Worm (Caenorhabditis elegans) whole organism, dauer: Measurements from ENCODE around the gene T16G1.5.
"Not testable (repeated sequence)": the region's sequence is repeated elsewhere in the genome, so short reads cannot be mapped to it uniquely, and the experiment has no call there.

Source experiments
- unc-62 ChIP-seq: sonication (generic microtip); optimal IDR thresholded peaks from 2 replicates; lab custom pipeline; 2017; ENCODE audit warnings: missing biosample characterization, missing genetic modification reagents, missing genetic modification characterization

T16G1.5 gene

DNA sequence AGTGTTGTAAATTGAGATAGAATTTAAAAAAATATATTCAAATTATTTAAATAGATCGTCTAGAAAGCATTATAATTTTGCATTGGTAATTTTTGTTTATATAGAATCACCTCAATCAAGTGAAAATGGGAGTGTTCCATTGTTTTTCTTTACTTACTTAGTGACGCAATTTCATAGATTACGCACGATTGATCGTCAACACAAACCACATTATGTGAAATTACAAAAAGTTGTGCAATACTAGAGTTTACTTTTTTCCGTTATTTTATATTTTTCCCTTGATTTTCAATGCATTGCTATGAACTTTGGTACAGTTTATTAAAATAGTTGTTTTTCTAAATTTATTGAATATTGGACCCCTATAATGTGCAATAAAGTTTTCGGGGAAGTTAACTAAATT lies at the start of gene T16G1.5:
Gene T16G1.5, minus strand, starts transcription at position 119 of the 400 bp plus-strand sequence.
- no peak for TF ChIP-seq unc-62 (GFP tag; lab: Kevin White, UChicago)

DNA sequence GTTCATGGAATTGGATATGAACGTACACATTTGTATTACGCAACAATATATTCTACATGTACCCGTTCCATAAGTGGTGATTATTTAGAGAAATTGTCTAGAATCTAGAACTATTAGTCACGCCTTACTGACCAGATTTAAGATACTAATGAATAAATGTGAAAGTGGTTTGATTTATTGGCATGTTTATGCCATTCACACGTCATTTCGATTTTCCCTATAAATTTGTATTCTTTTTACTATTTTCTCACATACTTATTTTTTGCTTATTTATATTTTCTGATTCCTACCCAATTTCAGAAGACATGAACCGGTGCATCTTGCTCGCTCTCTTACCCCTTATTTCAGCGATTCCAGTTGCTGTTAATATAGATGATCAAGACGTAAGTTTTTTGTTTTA lies 48.9 kb upstream of the T16G1.5 start, which contains the start of gene F15B9.8:
Gene F15B9.8, plus strand, starts transcription at position 301 of the 400 bp plus-strand sequence.
- no peak for TF ChIP-seq unc-62 (GFP tag; lab: Kevin White, UChicago)

DNA sequence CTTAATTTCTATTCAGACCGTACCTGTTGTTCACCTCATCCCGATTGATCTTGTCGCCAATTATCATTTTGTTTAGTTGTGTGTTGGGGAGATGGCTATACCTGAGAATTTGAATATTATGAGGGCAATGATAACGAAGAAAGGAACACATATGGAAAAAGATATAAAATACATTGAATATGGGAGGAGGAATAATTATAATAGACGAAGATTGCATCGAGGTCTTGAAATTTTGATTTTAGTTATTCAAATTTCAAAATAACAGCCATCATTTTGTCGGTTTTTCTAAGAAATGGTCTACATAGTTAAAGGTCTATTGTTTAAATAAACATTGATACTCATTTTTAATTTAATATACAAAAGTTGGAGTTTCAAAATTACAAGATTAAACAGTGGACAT lies 47.7 kb upstream of the T16G1.5 start, which contains the start of gene shw-3:
Gene shw-3, minus strand, starts transcription at position 101 of the 400 bp plus-strand sequence.
- no peak for TF ChIP-seq unc-62 (GFP tag; lab: Kevin White, UChicago)

DNA sequence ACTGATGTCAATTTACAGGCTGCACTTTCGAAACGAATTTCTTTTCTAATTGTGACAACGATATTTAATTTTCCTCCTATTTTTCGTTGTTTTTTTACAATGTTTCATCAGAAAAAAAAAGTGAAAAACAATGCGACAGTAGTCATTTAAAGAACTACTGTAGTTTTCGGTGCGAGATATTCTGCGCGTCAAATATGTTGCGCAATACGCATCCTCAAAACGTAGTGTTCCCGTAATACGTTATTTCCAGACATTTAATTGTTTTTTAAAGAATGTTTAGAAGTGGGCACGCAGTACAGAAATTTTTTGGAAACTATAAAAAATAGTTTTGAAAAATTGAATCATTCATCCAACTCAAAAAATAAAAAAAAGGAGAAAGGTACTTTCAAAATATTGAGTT lies 34.7 kb upstream of the T16G1.5 start:
- no peak for TF ChIP-seq unc-62 (GFP tag; lab: Kevin White, UChicago)

DNA sequence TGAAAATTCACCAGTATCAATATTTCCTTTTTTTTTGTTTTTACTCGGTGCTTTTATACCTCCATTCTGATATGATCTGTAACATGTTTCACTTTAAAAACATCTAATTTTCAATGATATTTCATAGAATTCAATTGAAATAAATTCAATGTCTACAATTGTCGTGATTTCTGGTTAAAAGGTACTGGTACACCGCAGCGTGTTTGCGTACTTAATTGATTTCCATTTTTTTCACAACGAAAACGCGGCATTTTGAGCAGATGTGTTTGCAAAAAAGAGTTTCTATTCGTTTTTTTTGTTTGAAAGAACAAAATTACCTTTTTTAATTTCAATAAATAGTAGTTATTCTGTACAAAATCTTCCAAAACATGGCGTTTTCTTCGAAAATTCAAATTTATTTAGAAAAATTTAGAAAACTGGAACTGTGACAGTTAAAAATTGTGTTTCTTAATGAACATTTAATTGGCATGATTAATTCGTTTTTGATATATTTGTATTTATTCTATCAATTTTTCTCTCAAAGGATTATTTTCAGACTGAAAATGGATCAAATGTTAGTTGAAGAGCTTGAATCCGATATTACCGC lies 31.3 kb upstream of the T16G1.5 start, which contains the start of gene pnn-1:
Gene pnn-1, plus strand, starts transcription at position 536 of the 586 bp plus-strand sequence.
- TF ChIP-seq unc-62 (GFP tag; lab: Kevin White, UChicago) = no peak

DNA sequence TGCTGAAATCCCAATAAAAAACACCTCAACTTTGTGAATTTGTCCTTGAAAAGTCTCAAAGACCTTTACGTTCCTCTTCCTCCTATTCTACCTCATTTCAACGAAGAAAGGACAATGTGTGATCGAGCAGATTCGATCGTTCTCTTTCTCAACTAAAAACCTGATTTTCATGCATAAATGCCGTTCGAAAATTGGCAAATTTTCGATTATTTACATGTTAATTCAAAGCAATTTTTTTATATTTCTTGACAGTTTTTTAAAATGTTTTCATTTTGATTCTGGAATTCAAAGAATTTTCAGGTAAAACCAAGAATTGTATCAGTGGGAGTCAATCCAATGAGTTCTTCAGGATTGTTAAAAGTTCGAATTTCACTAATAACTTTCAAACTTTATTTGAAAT lies 29.2 kb upstream of the T16G1.5 start, which contains the start of gene lin-46:
Gene lin-46, plus strand, starts transcription at position 301 of the 400 bp plus-strand sequence.
- TF ChIP-seq unc-62 (GFP tag; lab: Kevin White, UChicago) = no peak

DNA sequence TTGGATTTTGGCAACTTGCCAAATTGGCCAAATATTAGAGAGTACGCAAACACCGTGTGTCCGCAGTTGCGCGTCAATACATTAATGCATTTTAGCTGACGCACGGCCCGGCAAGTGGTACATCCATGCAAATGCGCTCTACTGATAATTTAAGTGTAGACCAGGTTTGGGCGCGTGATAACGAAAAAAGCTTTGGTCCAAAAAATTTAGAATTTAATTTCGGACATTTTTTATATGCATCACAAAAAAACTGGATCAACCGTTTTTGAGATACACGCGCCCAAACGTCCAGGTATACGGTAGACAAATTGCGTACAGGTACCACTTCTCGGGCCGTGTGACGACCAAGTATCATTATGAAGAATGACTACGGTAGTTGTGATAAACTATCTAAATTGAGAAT lies 28.6 kb upstream of the T16G1.5 start, which contains the start of gene R186.8:
Gene R186.8, minus strand, starts transcription at position 58 of the 403 bp plus-strand sequence.
- not testable (repeated sequence) for TF ChIP-seq unc-62 (GFP tag; lab: Kevin White, UChicago)

DNA sequence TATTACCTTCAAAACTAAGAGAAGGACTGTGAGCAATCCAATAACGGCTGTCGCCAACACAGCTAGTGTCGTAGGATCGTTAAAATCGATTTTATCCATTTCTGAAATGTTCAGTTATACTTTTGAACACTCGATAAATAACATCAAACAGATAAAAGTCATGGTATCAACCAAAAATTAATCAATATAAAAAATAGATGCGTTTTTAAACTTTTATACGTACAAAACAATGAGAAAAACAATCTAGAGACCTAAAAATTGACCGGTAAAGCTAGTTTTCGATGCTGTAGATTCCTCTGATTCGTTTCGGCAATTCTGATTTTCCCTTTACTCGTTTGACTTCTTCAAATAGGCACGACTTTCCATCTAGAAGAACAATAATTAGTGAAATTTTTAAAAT lies 27.8 kb upstream of the T16G1.5 start, which contains the start of gene R186.3:
Gene R186.3, minus strand, starts transcription at position 101 of the 400 bp plus-strand sequence.
- TF ChIP-seq unc-62 (GFP tag; lab: Kevin White, UChicago) = no peak

DNA sequence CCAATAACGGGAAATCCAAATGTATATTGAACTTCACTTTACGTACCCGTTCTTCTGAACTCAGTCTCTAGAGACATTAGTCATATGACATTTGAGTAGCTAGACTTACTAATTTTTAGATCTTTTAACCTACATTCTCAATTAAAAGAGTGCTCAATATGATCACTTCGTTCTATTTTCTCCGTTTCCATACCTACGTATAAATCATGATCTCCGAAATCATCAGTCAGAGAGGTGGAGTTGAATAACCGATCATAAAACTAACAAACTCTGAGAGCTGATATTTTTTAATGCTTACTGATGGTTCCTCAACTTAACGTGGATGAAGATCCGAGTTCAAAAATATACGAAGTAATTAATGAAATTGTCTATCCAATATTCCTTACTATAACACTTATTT lies 24.7 kb upstream of the T16G1.5 start, which contains the start of gene srd-35:
Gene srd-35, plus strand, starts transcription at position 301 of the 400 bp plus-strand sequence.
- no peak for TF ChIP-seq unc-62 (GFP tag; lab: Kevin White, UChicago)

DNA sequence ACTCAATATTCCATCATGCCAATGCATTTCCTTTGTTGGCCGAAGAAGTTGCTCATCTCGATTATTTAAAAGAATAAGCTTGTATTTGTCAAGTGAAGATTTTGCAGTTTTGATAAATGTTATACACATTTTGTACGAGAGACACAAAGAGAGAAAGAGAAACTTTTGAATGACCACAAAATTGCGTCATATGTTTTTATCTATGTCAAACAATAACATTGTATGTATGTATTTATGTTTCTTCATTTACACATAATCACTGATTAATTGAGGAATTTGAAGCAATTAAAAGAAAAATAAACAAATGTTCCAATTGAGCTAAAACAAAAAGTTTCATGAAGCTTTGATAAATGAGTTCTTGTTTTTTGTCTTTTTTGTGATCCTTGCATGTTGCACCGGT lies 23.8 kb upstream of the T16G1.5 start, which contains the start of gene hrg-9:
Gene hrg-9, minus strand, starts transcription at position 152 of the 400 bp plus-strand sequence.
- TF ChIP-seq unc-62 (GFP tag; lab: Kevin White, UChicago) = no peak

DNA sequence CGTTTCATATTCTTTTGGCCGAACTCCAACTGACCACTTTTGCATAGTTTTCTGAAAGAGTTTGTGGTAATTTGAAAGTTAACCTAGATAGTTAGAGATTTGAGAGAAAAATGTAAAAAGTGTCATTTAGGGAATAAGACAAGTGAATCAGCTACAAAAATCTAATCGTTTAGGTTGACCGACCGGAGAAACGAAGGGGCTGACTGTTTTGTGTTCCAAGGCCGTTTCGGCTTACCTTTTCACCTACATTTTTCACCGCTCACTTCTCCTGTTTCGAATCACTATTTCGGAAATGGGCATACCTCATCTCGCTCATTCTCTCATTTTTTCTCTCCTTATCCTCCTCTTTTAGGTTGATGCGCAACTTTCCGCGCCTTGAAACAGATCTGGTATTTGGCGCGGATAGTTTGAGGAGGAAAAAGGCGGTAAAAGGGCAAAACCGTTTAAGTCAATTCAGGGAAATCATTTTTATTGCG lies 21.8 kb upstream of the T16G1.5 start, which contains the start of gene mpst-7:
Gene mpst-7, minus strand, starts transcription at position 51 of the 476 bp plus-strand sequence.
- TF ChIP-seq unc-62 (GFP tag; lab: Kevin White, UChicago) = no peak

DNA sequence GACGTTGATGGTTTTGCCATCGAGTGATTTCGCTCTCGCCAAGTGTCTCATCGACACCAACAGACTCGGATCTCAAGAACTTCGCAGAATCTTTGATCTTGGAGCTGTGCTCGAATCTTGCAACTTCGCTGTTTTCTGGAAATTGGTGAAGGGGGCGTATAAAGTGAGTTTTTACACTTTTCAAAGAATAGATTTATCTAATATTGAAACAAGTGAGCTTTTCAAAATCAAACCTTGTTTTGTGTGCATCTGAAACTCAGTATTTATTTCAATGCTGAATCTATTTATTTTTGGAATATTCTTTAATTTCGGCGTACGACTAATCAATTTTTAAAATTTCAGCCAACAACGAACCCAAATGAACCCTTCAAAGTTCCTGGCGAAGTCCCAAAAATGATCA lies 14.9 kb upstream of the T16G1.5 start:
- no peak for TF ChIP-seq unc-62 (GFP tag; lab: Kevin White, UChicago)

DNA sequence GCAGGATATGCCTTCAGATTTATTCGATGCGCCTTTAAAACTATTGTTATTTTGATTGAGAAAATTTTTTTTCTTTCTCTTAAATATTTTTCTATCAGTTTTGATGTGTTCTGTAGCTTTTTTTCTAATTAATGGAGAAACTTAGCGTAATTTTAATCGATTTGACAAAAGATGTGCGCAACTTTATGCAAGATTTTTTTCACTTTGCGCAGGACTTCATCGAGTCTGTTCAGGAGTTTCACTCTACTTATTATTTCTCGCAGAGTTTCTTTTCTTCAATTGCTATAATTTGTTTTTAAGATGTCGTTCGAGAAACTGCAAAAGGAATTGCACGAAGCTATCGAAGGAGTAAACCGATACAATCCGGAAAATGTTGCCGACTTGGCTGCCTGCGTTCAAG lies 14.3 kb upstream of the T16G1.5 start, which contains the start of gene eif-3.K:
Gene eif-3.K, plus strand, starts transcription at position 301 of the 400 bp plus-strand sequence.
- TF ChIP-seq unc-62 (GFP tag; lab: Kevin White, UChicago) = no peak

DNA sequence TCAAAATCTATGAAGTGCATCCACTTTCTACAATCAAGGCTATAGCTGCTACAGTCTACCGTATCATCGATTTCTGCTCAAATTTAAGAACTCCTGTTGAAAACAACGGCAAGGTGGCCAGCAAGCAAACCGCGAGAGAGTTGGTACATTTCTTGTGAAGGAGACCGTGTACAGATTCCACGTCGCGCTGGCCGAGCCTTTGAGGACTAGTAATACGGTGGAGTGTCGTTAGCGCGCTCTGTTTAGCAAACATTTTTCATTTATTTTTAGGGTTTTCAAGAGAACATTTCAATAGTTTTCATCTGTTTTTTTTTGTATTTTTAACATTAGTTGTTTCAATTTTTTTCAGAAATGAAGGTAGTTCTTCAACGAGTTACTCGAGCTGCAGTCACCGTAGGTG lies 12.9 kb upstream of the T16G1.5 start, which contains the start of gene pqn-68:
Gene pqn-68, plus strand, starts transcription at position 350 of the 400 bp plus-strand sequence.
- no peak for TF ChIP-seq unc-62 (GFP tag; lab: Kevin White, UChicago)

DNA sequence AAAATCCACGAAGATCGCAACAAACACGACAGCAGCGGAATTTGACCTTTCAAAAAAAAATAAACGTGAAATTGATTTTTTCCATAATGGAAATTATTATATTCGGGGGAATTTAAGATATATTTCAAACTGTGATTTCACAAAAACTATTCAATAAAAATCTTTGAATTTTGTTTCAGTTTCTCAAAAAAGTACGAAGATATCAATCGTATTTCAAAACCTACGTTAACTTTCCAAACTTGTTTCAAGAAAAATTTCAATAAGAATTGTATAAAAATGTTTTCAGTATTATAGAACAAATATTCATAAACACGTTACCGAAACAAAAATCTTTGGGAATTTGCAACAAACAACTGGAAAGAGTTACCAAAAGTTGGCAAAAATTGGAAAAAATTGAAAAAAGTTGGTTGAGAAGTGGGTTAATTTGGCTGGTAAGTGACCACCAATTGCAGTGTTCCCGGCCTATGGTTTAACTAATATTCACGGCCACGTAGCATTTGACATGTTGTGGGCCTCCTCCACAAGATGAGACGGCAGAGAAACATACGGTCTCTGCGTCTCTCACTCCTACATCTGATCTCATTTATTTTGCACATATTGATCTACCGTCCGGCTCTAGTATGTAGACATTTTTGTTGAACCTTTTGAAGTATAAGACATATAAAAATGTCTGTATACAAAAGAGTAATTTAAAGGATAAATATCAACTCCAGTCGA lies 11.6 kb upstream of the T16G1.5 start, which contains the start of the genes T16G1.9 and T16G1.18:
Gene T16G1.9, minus strand, starts transcription at position 51 of the 717 bp plus-strand sequence.
Gene T16G1.18, plus strand, starts transcription at position 493 of the 717 bp plus-strand sequence.
- no peak for TF ChIP-seq unc-62 (GFP tag; lab: Kevin White, UChicago)
